Worm (Caenorhabditis elegans) whole organism, mixed stage, embryonic: ENCODE results near the gene pap-2.

Experiments
- bed-3 ChIP-seq: fragments of 200-800 bp; sonication (Bioruptor generic); optimal IDR thresholded peaks from 3 replicates; lab custom pipeline; 2018; ENCODE audit warnings: mild to moderate bottlenecking, missing genetic modification characterization, moderate library complexity, missing compliant biosample characterization
- blmp-1 ChIP-seq: fragments of 150-350 bp; optimal IDR thresholded peaks from 2 replicates; lab custom pipeline; 2014; ENCODE audit warnings: missing biosample characterization, missing genetic modification characterization
- ceh-83 ChIP-seq: fragments of 200-800 bp; sonication (Bioruptor generic); optimal IDR thresholded peaks from 2 replicates; lab custom pipeline; 2018; ENCODE audit warnings: mild to moderate bottlenecking, missing genetic modification characterization, missing compliant biosample characterization
- ces-1 ChIP-seq: fragments of 150-350 bp; optimal IDR thresholded peaks from 2 replicates; lab custom pipeline; 2014; ENCODE audit warnings: missing biosample characterization, missing genetic modification reagents, missing genetic modification characterization
- drap-1 ChIP-seq: fragments of 200-800 bp; sonication (Bioruptor generic); optimal IDR thresholded peaks from 3 replicates; lab custom pipeline; 2018; ENCODE audit warnings: mild to moderate bottlenecking, missing genetic modification characterization, missing compliant biosample characterization
- elt-1 ChIP-seq: sonication (generic microtip); optimal IDR thresholded peaks from 2 replicates; lab custom pipeline; 2017; ENCODE audit warnings: missing genetic modification characterization, mild to moderate bottlenecking, missing compliant biosample characterization, antibody characterized with exemption, moderate library complexity, borderline replicate concordance; ENCODE audit not compliant: insufficient read depth
- elt-3 ChIP-seq: fragments of 150-350 bp; optimal IDR thresholded peaks from 2 replicates; lab custom pipeline; 2014; ENCODE audit warnings: missing biosample characterization, missing genetic modification characterization
- ham-2 ChIP-seq: fragments of 200-800 bp; sonication (Bioruptor generic); optimal IDR thresholded peaks from 2 replicates; lab custom pipeline; 2018; ENCODE audit warnings: mild to moderate bottlenecking, missing genetic modification characterization, missing compliant biosample characterization
- hlh-1 ChIP-seq: fragments of 150-350 bp; optimal IDR thresholded peaks from 2 replicates; lab custom pipeline; 2014; ENCODE audit warnings: missing biosample characterization, missing genetic modification reagents, missing genetic modification characterization
- lin-13 ChIP-seq: fragments of 150-350 bp; optimal IDR thresholded peaks from 2 replicates; lab custom pipeline; 2014; ENCODE audit warnings: missing biosample characterization, missing genetic modification characterization
- lin-32 ChIP-seq: fragments of 200-800 bp; sonication (Bioruptor generic); optimal IDR thresholded peaks from 2 replicates; lab custom pipeline; 2018; ENCODE audit warnings: mild to moderate bottlenecking, missing genetic modification characterization, missing compliant biosample characterization
- mab-5 ChIP-seq: fragments of 150-350 bp; optimal IDR thresholded peaks from 2 replicates; lab custom pipeline; 2014; ENCODE audit warnings: missing biosample characterization, missing genetic modification characterization
- mep-1 ChIP-seq: fragments of 150-350 bp; optimal IDR thresholded peaks from 2 replicates; lab custom pipeline; 2017; ENCODE audit warnings: missing biosample characterization, missing genetic modification reagents, missing genetic modification characterization, inconsistent platforms
- mls-2 ChIP-seq: sonication (generic microtip); optimal IDR thresholded peaks from 2 replicates; lab custom pipeline; 2016; ENCODE audit warnings: mild to moderate bottlenecking, missing genetic modification characterization, moderate library complexity, missing compliant biosample characterization
- nhr-12 ChIP-seq: fragments of 150-350 bp; optimal IDR thresholded peaks from 2 replicates; lab custom pipeline; 2014; ENCODE audit warnings: missing biosample characterization, missing genetic modification characterization
- nhr-2 ChIP-seq: fragments of 150-350 bp; optimal IDR thresholded peaks from 2 replicates; lab custom pipeline; 2014; ENCODE audit warnings: missing biosample characterization, missing genetic modification characterization
- nhr-76 ChIP-seq: sonication (generic microtip); optimal IDR thresholded peaks from 2 replicates; lab custom pipeline; 2017; ENCODE audit warnings: missing biosample characterization, missing genetic modification characterization
- snpc-4 ChIP-seq: fragments of 150-350 bp; optimal IDR thresholded peaks from 2 replicates; lab custom pipeline; 2014; ENCODE audit warnings: missing biosample characterization, missing genetic modification characterization
- sptf-1 ChIP-seq: sonication (generic microtip); optimal IDR thresholded peaks from 2 replicates; lab custom pipeline; 2017; ENCODE audit warnings: mild to moderate bottlenecking, missing genetic modification characterization, moderate library complexity, missing compliant biosample characterization
- unc-120 ChIP-seq: sonication (generic microtip); optimal IDR thresholded peaks from 2 replicates; lab custom pipeline; 2017; ENCODE audit warnings: missing genetic modification characterization, missing compliant biosample characterization; ENCODE audit not compliant: poor library complexity, severe bottlenecking
- unc-39 ChIP-seq: fragments of 150-350 bp; optimal IDR thresholded peaks from 2 replicates; lab custom pipeline; 2014; ENCODE audit warnings: missing biosample characterization, missing genetic modification characterization
- unc-62 ChIP-seq: fragments of 150-350 bp; optimal IDR thresholded peaks from 2 replicates; lab custom pipeline; 2014; ENCODE audit warnings: missing biosample characterization, missing genetic modification reagents, missing genetic modification characterization
- zip-8 ChIP-seq: fragments of 150-350 bp; optimal IDR thresholded peaks from 2 replicates; lab custom pipeline; 2014; ENCODE audit warnings: missing biosample characterization, missing genetic modification characterization

The pap-2 gene

ce11 chrII:9624110-9624695 is 15.0 kb upstream of the pap-2 start, which contains the start of the genes dnj-20 and ZK1307.8:
Gene dnj-20 (minus strand): TSS chrII:9624176.
Gene ZK1307.8 (plus strand): TSS chrII:9624613.
- TF ChIP-seq mep-1 (tag; lab: Kevin White, UChicago) (peak; percentile 8), unc-39 (no peak), ces-1 (peak; percentile 10)

- no peak for TF ChIP-seq ceh-83 (GFP tag; lab: Kevin White, UChicago)
- no peak for TF ChIP-seq sptf-1 (tag; lab: Kevin White, UChicago)
- no peak for TF ChIP-seq snpc-4 (tag; lab: Kevin White, UChicago)
- TF ChIP-seq nhr-2 (tag; lab: Kevin White, UChicago) = no peak
- TF ChIP-seq blmp-1 = no peak
- no peak for TF ChIP-seq lin-13 (tag; lab: Kevin White, UChicago)
These were observed 12.7 kb upstream of the pap-2 start for ce11 chrII:9621913-9622348.

- peak; percentile 90 for TF ChIP-seq unc-62 (GFP tag; lab: Kevin White, UChicago)
- TF ChIP-seq nhr-76 = no peak
- no peak for TF ChIP-seq lin-32
- TF ChIP-seq mls-2 (tag; lab: Kevin White, UChicago) = no peak
- TF ChIP-seq bed-3 (GFP tag; lab: Kevin White, UChicago) = no peak
- no peak for TF ChIP-seq drap-1 (GFP tag; lab: Kevin White, UChicago)
- TF ChIP-seq zip-8 (tag; lab: Kevin White, UChicago) = no peak
- no peak for TF ChIP-seq elt-3 (tag; lab: Kevin White, UChicago)
- TF ChIP-seq hlh-1 (tag; lab: Kevin White, UChicago) = peak; percentile 67
- TF ChIP-seq nhr-12 = no peak
- no peak for TF ChIP-seq ces-1
- peak; percentile 39 for TF ChIP-seq unc-120 (tag; lab: Kevin White, UChicago)
These were observed 11.9 kb upstream of the pap-2 start for ce11 chrII:9621121-9621520.

- TF ChIP-seq unc-120 (tag; lab: Kevin White, UChicago) (no peak), unc-62 (GFP tag; lab: Kevin White, UChicago) (peak; percentile 60), nhr-76 (no peak), bed-3 (GFP tag; lab: Kevin White, UChicago) (no peak)
- TF ChIP-seq, all 35 proteins: peak for 1
These were observed 11.4 kb upstream of the pap-2 start for ce11 chrII:9620616-9621015.

- TF ChIP-seq elt-3 (tag; lab: Kevin White, UChicago) (no peak), elt-1 (tag; lab: Kevin White, UChicago) (peak; percentile 26), ces-1 (no peak)
These were observed 10.9 kb upstream of the pap-2 start for ce11 chrII:9619995-9620535.

ce11 chrII:9619402-9619862 is 10.2 kb upstream of the pap-2 start:
- TF ChIP-seq unc-120 (tag; lab: Kevin White, UChicago) (peak; percentile 63), bed-3 (GFP tag; lab: Kevin White, UChicago) (no peak), hlh-1 (tag; lab: Kevin White, UChicago) (peak; percentile 70), unc-62 (GFP tag; lab: Kevin White, UChicago) (peak; percentile 84), mep-1 (tag; lab: Kevin White, UChicago) (no peak), ham-2 (GFP tag; lab: Kevin White, UChicago) (peak; percentile 63), elt-1 (tag; lab: Kevin White, UChicago) (peak; percentile 85), drap-1 (GFP tag; lab: Kevin White, UChicago) (peak; percentile 42), mab-5 (tag; lab: Kevin White, UChicago) (no peak)

- TF ChIP-seq ceh-83 (GFP tag; lab: Kevin White, UChicago) = no peak
- no peak for TF ChIP-seq mab-5 (tag; lab: Kevin White, UChicago)
- TF ChIP-seq blmp-1 = no peak
- no peak for TF ChIP-seq hlh-1 (tag; lab: Kevin White, UChicago)
These were observed 9.6 kb upstream of the pap-2 start for ce11 chrII:9618759-9619158.
